Fruit fly (Drosophila melanogaster) whole organism, embryonic: ENCODE measurements around the gene Sec13.

Experiments used
- ATbp ChIP-seq: fragments of 200-800 bp; sonication (Bioruptor generic); optimal IDR thresholded peaks from 2 replicates; lab custom pipeline; 2017; ENCODE audit warnings: missing biosample characterization, mild to moderate bottlenecking, missing genetic modification characterization, missing genetic modification reagents
- Awh ChIP-seq: fragments of 200-800 bp; sonication (Bioruptor generic); IDR thresholded peaks from 2 replicates; pipeline ENCODE4, ENCODE4 v1.3.6; 2022; ENCODE audit warnings: missing biosample characterization, missing genetic modification characterization
- CG10366 ChIP-seq: fragments of 200-800 bp; sonication (Bioruptor generic); IDR thresholded peaks from 2 replicates; pipeline ENCODE4 v1.3.6; 2022; ENCODE audit warnings: missing biosample characterization, missing genetic modification characterization
- CG10431 ChIP-seq: fragments of 200-800 bp; sonication (Bioruptor generic); optimal IDR thresholded peaks from 3 replicates; lab custom pipeline; 2018; ENCODE audit warnings: missing biosample characterization, mild to moderate bottlenecking, missing genetic modification characterization
- CG10462 ChIP-seq: fragments of 200-800 bp; sonication (Bioruptor generic); optimal IDR thresholded peaks from 2 replicates; lab custom pipeline; 2016; ENCODE audit warnings: missing biosample characterization, missing genetic modification characterization
- CG11696 ChIP-seq: fragments of 200-800 bp; sonication (Bioruptor generic); IDR thresholded peaks from 2 replicates; pipeline ENCODE4 v1.3.6; 2022; ENCODE audit warnings: missing biosample characterization, missing genetic modification characterization
- CG12391 ChIP-seq: fragments of 200-800 bp; sonication (Bioruptor generic); optimal IDR thresholded peaks from 3 replicates; lab custom pipeline; 2018; ENCODE audit warnings: missing biosample characterization, mild to moderate bottlenecking, missing genetic modification characterization, moderate library complexity
- CG13775 ChIP-seq: fragments of 200-800 bp; sonication (Bioruptor generic); optimal IDR thresholded peaks from 3 replicates; lab custom pipeline; 2017; ENCODE audit warnings: missing biosample characterization, mild to moderate bottlenecking, missing genetic modification characterization
- CG1529 ChIP-seq: fragments of 200-800 bp; sonication (Bioruptor generic); optimal IDR thresholded peaks from 3 replicates; lab custom pipeline; 2018; ENCODE audit warnings: missing biosample characterization, missing genetic modification characterization
- CG16863 ChIP-seq: fragments of 200-800 bp; sonication (Bioruptor generic); optimal IDR thresholded peaks from 3 replicates; lab custom pipeline; 2016; ENCODE audit warnings: missing biosample characterization, missing genetic modification characterization
- CG17328 ChIP-seq: fragments of 200-800 bp; sonication (Bioruptor generic); IDR thresholded peaks from 2 replicates; pipeline ENCODE4 v1.3.6; 2022; ENCODE audit warnings: missing biosample characterization, missing genetic modification characterization
- CG1832 ChIP-seq: fragments of 200-800 bp; sonication (Bioruptor generic); optimal IDR thresholded peaks from 2 replicates; lab custom pipeline; 2017; ENCODE audit warnings: missing biosample characterization, mild to moderate bottlenecking, missing genetic modification characterization, inconsistent platforms
- CG3163 ChIP-seq: fragments of 200-800 bp; sonication (Bioruptor generic); optimal IDR thresholded peaks from 3 replicates; lab custom pipeline; 2016; ENCODE audit warnings: missing biosample characterization, missing genetic modification characterization
- CG32772 ChIP-seq: fragments of 200-800 bp; sonication (Bioruptor generic); IDR thresholded peaks from 2 replicates; pipeline ENCODE4 v1.3.6; 2022; ENCODE audit warnings: missing biosample characterization, missing genetic modification characterization
- CG4360 ChIP-seq: fragments of 200-800 bp; sonication (Bioruptor generic); IDR thresholded peaks from 2 replicates; pipeline ENCODE4 v1.3.6; 2022; ENCODE audit warnings: missing biosample characterization, missing genetic modification characterization
- CG43689 ChIP-seq: fragments of 200-800 bp; sonication (Bioruptor generic); IDR thresholded peaks from 2 replicates; pipeline ENCODE4 v1.3.6; 2022; ENCODE audit warnings: missing biosample characterization, missing genetic modification characterization
- CG7556 ChIP-seq: fragments of 200-800 bp; sonication (Bioruptor generic); optimal IDR thresholded peaks from 2 replicates; lab custom pipeline; 2017; ENCODE audit warnings: missing biosample characterization, mild to moderate bottlenecking, missing genetic modification characterization
- CG7745 ChIP-seq: fragments of 200-800 bp; sonication (Bioruptor generic); optimal IDR thresholded peaks from 2 replicates; lab custom pipeline; 2018; ENCODE audit warnings: missing biosample characterization, mild to moderate bottlenecking, missing genetic modification characterization, moderate library complexity
- CG7786 ChIP-seq: fragments of 200-800 bp; sonication (Bioruptor generic); optimal IDR thresholded peaks from 2 replicates; lab custom pipeline; 2016; ENCODE audit warnings: missing biosample characterization, missing genetic modification characterization
- CG8290 ChIP-seq, 3 experiments: fragments of 200-800 bp; sonication (Bioruptor generic); optimal IDR thresholded peaks; 2 replicates each; lab custom pipeline; 2016 to 2019; ENCODE audit warnings: missing biosample characterization in 3 of 3, missing genetic modification characterization in 3 of 3, mild to moderate bottlenecking in 2 of 3, moderate library complexity in 1 of 3
- CrebB ChIP-seq: fragments of 200-800 bp; sonication (Bioruptor generic); optimal IDR thresholded peaks from 3 replicates; lab custom pipeline; 2018; ENCODE audit warnings: missing biosample characterization, mild to moderate bottlenecking, missing genetic modification characterization
- E2f1 ChIP-seq: fragments of 200-800 bp; sonication (Bioruptor generic); IDR thresholded peaks from 2 replicates; pipeline ENCODE4 v1.3.6; 2022; ENCODE audit warnings: missing biosample characterization, missing genetic modification characterization
- E2f2 ChIP-seq: fragments of 200-800 bp; sonication (Bioruptor generic); IDR thresholded peaks from 2 replicates; pipeline ENCODE4 v1.3.6; 2022; ENCODE audit warnings: missing biosample characterization, missing genetic modification characterization
- Ets65A ChIP-seq: fragments of 200-800 bp; sonication (Bioruptor generic); peaks from one replicate; lab custom pipeline; 2016; ENCODE audit warnings: missing biosample characterization, missing genetic modification characterization
- H15 ChIP-seq: fragments of 200-800 bp; sonication (Bioruptor generic); IDR thresholded peaks from 3 replicates; pipeline ENCODE4 v1.3.6; 2022; ENCODE audit warnings: missing biosample characterization, missing genetic modification characterization
- Hmr ChIP-seq: fragments of 200-800 bp; sonication (Bioruptor generic); optimal IDR thresholded peaks from 3 replicates; lab custom pipeline; 2017; ENCODE audit warnings: mild to moderate bottlenecking, missing biosample characterization, missing genetic modification reagents, missing genetic modification characterization
- Hr3 ChIP-seq: fragments of 200-800 bp; sonication (Bioruptor generic); optimal IDR thresholded peaks from 3 replicates; lab custom pipeline; 2016; ENCODE audit warnings: missing biosample characterization, missing genetic modification characterization
- Hr51 ChIP-seq, 2 experiments: fragments of 200-800 bp; sonication (Bioruptor generic); optimal IDR thresholded peaks; 2 replicates in 1 of 2; 3 replicates in 1 of 2; lab custom pipeline; 2016 to 2018; ENCODE audit warnings: missing biosample characterization in 2 of 2, missing genetic modification characterization in 2 of 2, mild to moderate bottlenecking in 1 of 2, moderate library complexity in 1 of 2
- Hsf ChIP-seq: fragments of 200-800 bp; sonication (Bioruptor generic); optimal IDR thresholded peaks from 3 replicates; lab custom pipeline; 2016; ENCODE audit warnings: missing biosample characterization, missing genetic modification characterization
- Jarid2 ChIP-seq: fragments of 200-800 bp; sonication (Bioruptor generic); optimal IDR thresholded peaks from 3 replicates; lab custom pipeline; 2017; ENCODE audit warnings: mild to moderate bottlenecking, missing biosample characterization, missing genetic modification reagents, missing genetic modification characterization
- Lpt ChIP-seq: fragments of >200 bp; optimal IDR thresholded peaks from 2 replicates; lab custom pipeline; 2018; ENCODE audit warnings: missing biosample characterization, missing genetic modification characterization
- Med ChIP-seq: fragments of 200-800 bp; sonication (Bioruptor generic); peaks from one replicate; lab custom pipeline; 2016; ENCODE audit warnings: missing biosample characterization, missing genetic modification characterization, mild to moderate bottlenecking, inconsistent platforms, moderate library complexity
- Myb ChIP-seq: fragments of 200-800 bp; sonication (Bioruptor generic); optimal IDR thresholded peaks from 2 replicates; lab custom pipeline; 2016; ENCODE audit warnings: missing biosample characterization, missing genetic modification characterization
- Oli ChIP-seq: fragments of 200-800 bp; sonication (Bioruptor generic); optimal IDR thresholded peaks from 2 replicates; lab custom pipeline; 2018; ENCODE audit warnings: missing biosample characterization, mild to moderate bottlenecking, missing genetic modification characterization, moderate library complexity
- Optix ChIP-seq: fragments of 200-800 bp; sonication (Bioruptor generic); IDR thresholded peaks from 3 replicates; pipeline ENCODE4 v1.3.6; 2022; ENCODE audit warnings: missing biosample characterization, missing genetic modification characterization
- Sox102F ChIP-seq: fragments of 200-800 bp; sonication (Bioruptor generic); optimal IDR thresholded peaks from 2 replicates; lab custom pipeline; 2018; ENCODE audit warnings: missing biosample characterization, mild to moderate bottlenecking, missing genetic modification characterization, moderate library complexity
- chif ChIP-seq, 2 experiments: fragments of 200-800 bp; sonication (Bioruptor generic); optimal IDR thresholded peaks; 3 replicates each; lab custom pipeline; 2016; ENCODE audit warnings: missing biosample characterization in 2 of 2, missing genetic modification characterization in 2 of 2
- croc ChIP-seq: fragments of 200-800 bp; sonication (Bioruptor generic); conservative IDR thresholded peaks from 3 replicates; pipeline ENCODE4 v1.3.6; 2022; ENCODE audit warnings: missing biosample characterization, missing genetic modification characterization
- disco-r ChIP-seq: fragments of 200-800 bp; sonication (Bioruptor generic); optimal IDR thresholded peaks from 2 replicates; lab custom pipeline; 2016; ENCODE audit warnings: missing biosample characterization, missing genetic modification characterization
- dmrt11E ChIP-seq: fragments of 200-800 bp; sonication (Bioruptor generic); optimal IDR thresholded peaks from 3 replicates; lab custom pipeline; 2018; ENCODE audit warnings: missing biosample characterization, mild to moderate bottlenecking, missing genetic modification characterization, moderate library complexity
- gsb-n ChIP-seq: fragments of 200-800 bp; sonication (Bioruptor generic); optimal IDR thresholded peaks from 3 replicates; lab custom pipeline; 2018; ENCODE audit warnings: missing biosample characterization, mild to moderate bottlenecking, missing genetic modification characterization
- ind ChIP-seq: fragments of 200-800 bp; sonication (Bioruptor generic); optimal IDR thresholded peaks from 3 replicates; lab custom pipeline; 2016; ENCODE audit warnings: missing biosample characterization, missing genetic modification characterization
- pan ChIP-seq, 4 experiments: fragments of >200 bp in 3 of 4; fragments of 200-800 bp in 1 of 4; sonication (Bioruptor generic) in 1 of 4; optimal IDR thresholded peaks in 3 of 4; IDR thresholded peaks in 1 of 4; 2 replicates each; pipeline versions ENCODE4 v1.3.6 to Lab custom; 2017 to 2022; ENCODE audit warnings: missing biosample characterization in 2 of 4, missing genetic modification characterization in 2 of 4, mixed read lengths in 1 of 4
- phol ChIP-seq: fragments of 200-800 bp; sonication (Bioruptor generic); optimal IDR thresholded peaks from 3 replicates; lab custom pipeline; 2018; ENCODE audit warnings: missing biosample characterization, mild to moderate bottlenecking, missing genetic modification characterization, moderate library complexity
- sens ChIP-seq: fragments of 200-800 bp; sonication (Bioruptor generic); peaks from one replicate; lab custom pipeline; 2016; ENCODE audit warnings: missing biosample characterization, missing genetic modification characterization
- slbo ChIP-seq: fragments of 200-800 bp; sonication (Bioruptor generic); IDR thresholded peaks from 2 replicates; pipeline ENCODE4 v1.3.6; 2022; ENCODE audit warnings: missing biosample characterization, missing genetic modification characterization
- tna ChIP-seq: fragments of 200-800 bp; sonication (Bioruptor generic); IDR thresholded peaks from 2 replicates; pipeline ENCODE4 v1.3.6; 2022; ENCODE audit warnings: missing biosample characterization, missing genetic modification characterization; ENCODE audit not compliant: partially characterized antibody
- unc-4 ChIP-seq: fragments of 200-800 bp; sonication (Bioruptor generic); IDR thresholded peaks from 2 replicates; pipeline ENCODE4 v1.3.6; 2022; ENCODE audit warnings: missing biosample characterization, missing genetic modification characterization; ENCODE audit not compliant: partially characterized antibody
- vvl ChIP-seq: fragments of 200-800 bp; sonication (Bioruptor generic); IDR thresholded peaks from 2 replicates; pipeline ENCODE4 v1.3.6; 2022; ENCODE audit warnings: missing biosample characterization, missing genetic modification characterization

Sec13 gene

dm6 chr3R:23315630-23316029 is 40.4 kb upstream of the Sec13 start (continued):
- TF ChIP-seq Hmr (GFP tag; lab: Kevin White, UChicago) (peak; percentile 3), Jarid2 (GFP tag; lab: Kevin White, UChicago) (peak; percentile 22), CG12391 (tag; lab: Kevin White, UChicago) (peak; percentile 31), CG10462 (peak; percentile 17), unc-4 (GFP tag; lab: Robert Waterston, UW) (no peak), CG10431 (GFP tag; lab: Kevin White, UChicago) (no peak), CG1832 (no peak), ATbp (GFP tag; lab: Kevin White, UChicago) (peak; percentile 10), H15 (GFP tag; lab: Robert Waterston, UW) (no peak), chif (GFP tag; optimal IDR thresholded peaks at IDR 0.05; lab: Kevin White, UChicago) (peak; percentile 20 to 27), Sox102F (GFP tag; lab: Kevin White, UChicago) (peak; percentile 15), sens (GFP tag; lab: Kevin White, UChicago) (peak; percentile 80), Hr51 (GFP tag; optimal IDR thresholded peaks at IDR 0.05; lab: Kevin White, UChicago) (peak in 1 of 2 experiments; percentile 26), vvl (GFP tag; lab: Robert Waterston, UW) (peak; percentile 42), E2f1 (GFP tag; lab: Robert Waterston, UW) (0 out of 2 replicates have a peak, but pooled peaks have one; percentile 13), disco-r (GFP tag; lab: Kevin White, UChicago) (no peak), CrebB (tag; lab: Kevin White, UChicago) (no peak), CG7556 (peak; percentile 2), Lpt (no peak), Hr3 (GFP tag; lab: Kevin White, UChicago) (peak; percentile 1), CG1529 (GFP tag; lab: Kevin White, UChicago) (no peak), dmrt11E (tag; lab: Kevin White, UChicago) (peak; percentile 41), croc (GFP tag; lab: Robert Waterston, UW) (no peak), phol (tag; lab: Kevin White, UChicago) (peak; percentile 10), Hsf (GFP tag; lab: Kevin White, UChicago) (peak; percentile 14), CG7786 (peak; percentile 11), Myb (peak; percentile 1), CG17328 (peak; percentile 38; the same call in 1 of the 2 replicates), CG13775 (peak; percentile 4), gsb-n (tag; lab: Kevin White, UChicago) (peak; percentile 7), CG10366 (GFP tag; lab: Robert Waterston, UW) (peak; percentile 37; the same call in 1 of the 2 replicates), CG7745 (tag; lab: Kevin White, UChicago) (no peak), tna (no peak), CG43689 (GFP tag; lab: Robert Waterston, UW) (no peak), Oli (tag; lab: Kevin White, UChicago) (peak; percentile 25), ind (GFP tag; lab: Kevin White, UChicago) (peak; percentile 26), CG3163 (no peak), pan (optimal IDR thresholded peaks at IDR 0.05; lab: Kevin White, UChicago) (no peak), pan (GFP tag; optimal IDR thresholded peaks at IDR 0.05 in 1 of 2, IDR thresholded peaks at IDR 0.05 in 1 of 2) (peak in 1 of 2 experiments; percentile 41), Awh (GFP tag; lab: Robert Waterston, UW) (0 out of 2 replicates have a peak, but pooled peaks have one; percentile 19), slbo (GFP tag; lab: Robert Waterston, UW) (peak; percentile 16; the same call in 1 of the 2 replicates), E2f2 (0 out of 2 replicates have a peak, but pooled peaks have one; percentile 23), CG8290 (GFP tag; optimal IDR thresholded peaks at IDR 0.05; lab: Kevin White, UChicago) (no peak), CG8290 (tag; optimal IDR thresholded peaks at IDR 0.05; lab: Kevin White, UChicago) (peak in 1 of 2 experiments; percentile 26), Ets65A (peak; percentile 7), Optix (0 out of 3 replicates have a peak, but pooled peaks have one; percentile 11), CG32772 (GFP tag; lab: Robert Waterston, UW) (0 out of 2 replicates have a peak, but pooled peaks have one; percentile 28), CG4360 (no peak), Med (GFP tag; lab: Kevin White, UChicago) (peak; percentile 67), CG16863 (GFP tag; lab: Kevin White, UChicago) (peak; percentile 21), CG11696 (GFP tag; lab: Robert Waterston, UW) (no peak)
